Worm (Caenorhabditis elegans): Measurements from ENCODE around the gene ZK546.5.
A peak's percentile ranks its signal among the peaks of the same experiment; 100 is the strongest.

The ZK546.5 gene

ce11 chrII:4987257-4987656, 51.6 kb downstream of the ZK546.5 start:
- TF ChIP-seq elt-3 (tag; optimal IDR thresholded peaks at IDR 0.05) (no peak), lin-32 (GFP tag; optimal IDR thresholded peaks at IDR 0.05) (peak; percentile 92), ztf-11 (tag; optimal IDR thresholded peaks at IDR 0.05) (no peak), zip-8 (tag; optimal IDR thresholded peaks at IDR 0.05) (peak; percentile 10), pha-4 (tag; optimal IDR thresholded peaks at IDR 0.05) (no peak), snpc-4 (tag; optimal IDR thresholded peaks at IDR 0.05) (no peak), M03D4.4 (tag; optimal IDR thresholded peaks at IDR 0.05) (no peak), hlh-1 (tag; optimal IDR thresholded peaks at IDR 0.05) (no peak), mls-2 (tag; optimal IDR thresholded peaks at IDR 0.05) (no peak), nhr-28 (tag; optimal IDR thresholded peaks at IDR 0.05) (no peak), mab-5 (tag; optimal IDR thresholded peaks at IDR 0.05) (no peak), ceh-39 (tag; optimal IDR thresholded peaks at IDR 0.05) (no peak)

All from whole organism, mixed stage, embryonic.